Worm (Caenorhabditis elegans) whole organism, L3 larva: ENCODE measurements around the gene sbds-1.

Experiments used
- R02D3.7 ChIP-seq: fragments of 150-350 bp; optimal IDR thresholded peaks from 2 replicates; lab custom pipeline; 2014; ENCODE audit warnings: missing biosample characterization, missing genetic modification characterization
- ZK546.5 ChIP-seq: sonication (generic microtip); optimal IDR thresholded peaks from 2 replicates; lab custom pipeline; 2017; ENCODE audit warnings: missing biosample characterization, missing genetic modification characterization
- aly-2 ChIP-seq: fragments of 150-350 bp; optimal IDR thresholded peaks from 2 replicates; lab custom pipeline; 2014; ENCODE audit warnings: missing biosample characterization, missing genetic modification characterization
- ama-1 ChIP-seq: fragments of 150-350 bp; optimal IDR thresholded peaks from 2 replicates; lab custom pipeline; 2018
- ceh-16 ChIP-seq: sonication (generic microtip); optimal IDR thresholded peaks from 2 replicates; lab custom pipeline; 2017; ENCODE audit warnings: missing biosample characterization, missing genetic modification characterization
- ceh-28 ChIP-seq: fragments of 150-350 bp; optimal IDR thresholded peaks from 2 replicates; lab custom pipeline; 2014; ENCODE audit warnings: missing biosample characterization, missing genetic modification reagents, missing genetic modification characterization
- ceh-82 ChIP-seq: fragments of 150-350 bp; optimal IDR thresholded peaks from 2 replicates; lab custom pipeline; 2014; ENCODE audit warnings: missing biosample characterization, missing genetic modification characterization
- ceh-9 ChIP-seq: sonication (generic microtip); optimal IDR thresholded peaks from 2 replicates; lab custom pipeline; 2018; ENCODE audit warnings: missing biosample characterization, missing genetic modification characterization
- daf-12 ChIP-seq: fragments of 150-350 bp; optimal IDR thresholded peaks from 2 replicates; lab custom pipeline; 2014; ENCODE audit warnings: missing biosample characterization, missing genetic modification reagents, missing genetic modification characterization
- egl-27 ChIP-seq: sonication (generic microtip); optimal IDR thresholded peaks from 4 replicates; lab custom pipeline; 2017; ENCODE audit warnings: missing biosample characterization, missing genetic modification reagents, missing genetic modification characterization
- egl-5 ChIP-seq: fragments of 150-350 bp; optimal IDR thresholded peaks from 2 replicates; lab custom pipeline; 2017; ENCODE audit warnings: missing biosample characterization, missing genetic modification reagents, missing genetic modification characterization, inconsistent platforms
- elt-1 ChIP-seq: fragments of 150-350 bp; optimal IDR thresholded peaks from 2 replicates; lab custom pipeline; 2014; ENCODE audit warnings: missing biosample characterization, missing genetic modification characterization
- elt-2 ChIP-seq: sonication (generic microtip); optimal IDR thresholded peaks from 2 replicates; lab custom pipeline; 2016; ENCODE audit warnings: missing genetic modification reagents, mild to moderate bottlenecking, missing genetic modification characterization, missing compliant biosample characterization
- elt-3 ChIP-seq, 3 experiments: fragments of 150-350 bp in 1 of 3; sonication (generic microtip) in 2 of 3; optimal IDR thresholded peaks; 2 replicates in 2 of 3; 4 replicates in 1 of 3; lab custom pipeline; 2014 to 2017; ENCODE audit warnings: missing biosample characterization in 3 of 3, missing genetic modification characterization in 3 of 3
- eor-1 ChIP-seq, 2 experiments: fragments of 150-350 bp; optimal IDR thresholded peaks; 2 replicates each; lab custom pipeline; 2014 to 2018; ENCODE audit warnings: missing biosample characterization in 2 of 2, missing genetic modification characterization in 2 of 2
- fkh-10 ChIP-seq: sonication (generic microtip); optimal IDR thresholded peaks from 2 replicates; lab custom pipeline; 2017; ENCODE audit warnings: missing biosample characterization, missing genetic modification reagents, missing genetic modification characterization
- fkh-2 ChIP-seq: fragments of 150-350 bp; optimal IDR thresholded peaks from 2 replicates; lab custom pipeline; 2014; ENCODE audit warnings: missing biosample characterization, missing genetic modification reagents, missing genetic modification characterization
- fos-1 ChIP-seq: fragments of 150-350 bp; optimal IDR thresholded peaks from 2 replicates; lab custom pipeline; 2014; ENCODE audit warnings: missing biosample characterization, missing genetic modification characterization
- hmg-11 ChIP-seq: sonication (generic microtip); optimal IDR thresholded peaks from 2 replicates; lab custom pipeline; 2016; ENCODE audit warnings: missing genetic modification characterization, missing compliant biosample characterization
- jun-1 ChIP-seq: fragments of 150-350 bp; optimal IDR thresholded peaks from 2 replicates; lab custom pipeline; 2014; ENCODE audit warnings: missing biosample characterization, missing genetic modification reagents, missing genetic modification characterization
- lin-15B ChIP-seq: fragments of 150-350 bp; optimal IDR thresholded peaks from 2 replicates; lab custom pipeline; 2014; ENCODE audit warnings: missing biosample characterization, missing genetic modification characterization
- lsy-12 ChIP-seq: sonication (generic microtip); optimal IDR thresholded peaks from 2 replicates; lab custom pipeline; 2016; ENCODE audit warnings: mild to moderate bottlenecking, missing genetic modification characterization, missing compliant biosample characterization
- mdl-1 ChIP-seq: fragments of 150-350 bp; optimal IDR thresholded peaks from 2 replicates; lab custom pipeline; 2014; ENCODE audit warnings: missing biosample characterization, missing genetic modification characterization
- mml-1 ChIP-seq: fragments of 150-350 bp; sonication (generic microtip); optimal IDR thresholded peaks from 3 replicates; lab custom pipeline; 2014; ENCODE audit warnings: missing biosample characterization, missing genetic modification characterization
- nhr-23 ChIP-seq: fragments of 150-350 bp; optimal IDR thresholded peaks from 2 replicates; lab custom pipeline; 2014; ENCODE audit warnings: missing biosample characterization, missing genetic modification reagents, missing genetic modification characterization
- nhr-237 ChIP-seq: fragments of 150-350 bp; optimal IDR thresholded peaks from 2 replicates; lab custom pipeline; 2014; ENCODE audit warnings: missing biosample characterization, missing genetic modification characterization
- nhr-25 ChIP-seq: sonication (generic microtip); optimal IDR thresholded peaks from 2 replicates; lab custom pipeline; 2017; ENCODE audit warnings: missing biosample characterization, missing genetic modification characterization
- nhr-28 ChIP-seq: fragments of 150-350 bp; optimal IDR thresholded peaks from 2 replicates; lab custom pipeline; 2014; ENCODE audit warnings: missing biosample characterization, missing genetic modification characterization
- nhr-76 ChIP-seq: fragments of 150-350 bp; sonication (generic microtip); optimal IDR thresholded peaks from 5 replicates; lab custom pipeline; 2014; ENCODE audit warnings: missing biosample characterization, missing genetic modification characterization
- pha-4 ChIP-seq: fragments of 150-350 bp; optimal IDR thresholded peaks from 2 replicates; lab custom pipeline; 2014; ENCODE audit warnings: missing biosample characterization, missing genetic modification reagents, missing genetic modification characterization
- pqm-1 ChIP-seq: fragments of 150-350 bp; optimal IDR thresholded peaks from 2 replicates; lab custom pipeline; 2017; ENCODE audit warnings: missing biosample characterization, missing genetic modification characterization, inconsistent platforms
- sea-2 ChIP-seq: fragments of 150-350 bp; sonication (generic microtip); optimal IDR thresholded peaks from 4 replicates; lab custom pipeline; 2014; ENCODE audit warnings: missing biosample characterization, missing genetic modification reagents, missing genetic modification characterization
- snpc-4 ChIP-seq: fragments of 150-350 bp; optimal IDR thresholded peaks from 2 replicates; lab custom pipeline; 2014; ENCODE audit warnings: missing biosample characterization, missing genetic modification characterization
- tbx-2 ChIP-seq: sonication (generic microtip); optimal IDR thresholded peaks from 2 replicates; lab custom pipeline; 2016; ENCODE audit warnings: mild to moderate bottlenecking, missing genetic modification characterization, missing compliant biosample characterization
- unc-39 ChIP-seq: sonication (generic microtip); optimal IDR thresholded peaks from 4 replicates; lab custom pipeline; 2017; ENCODE audit warnings: missing biosample characterization, missing genetic modification characterization
- ztf-11 ChIP-seq: fragments of 150-350 bp; optimal IDR thresholded peaks from 2 replicates; lab custom pipeline; 2014; ENCODE audit warnings: missing biosample characterization, missing genetic modification characterization
- ztf-4 ChIP-seq: fragments of 150-350 bp; optimal IDR thresholded peaks from 2 replicates; lab custom pipeline; 2014; ENCODE audit warnings: missing biosample characterization, missing genetic modification characterization

sbds-1 gene

DNA sequence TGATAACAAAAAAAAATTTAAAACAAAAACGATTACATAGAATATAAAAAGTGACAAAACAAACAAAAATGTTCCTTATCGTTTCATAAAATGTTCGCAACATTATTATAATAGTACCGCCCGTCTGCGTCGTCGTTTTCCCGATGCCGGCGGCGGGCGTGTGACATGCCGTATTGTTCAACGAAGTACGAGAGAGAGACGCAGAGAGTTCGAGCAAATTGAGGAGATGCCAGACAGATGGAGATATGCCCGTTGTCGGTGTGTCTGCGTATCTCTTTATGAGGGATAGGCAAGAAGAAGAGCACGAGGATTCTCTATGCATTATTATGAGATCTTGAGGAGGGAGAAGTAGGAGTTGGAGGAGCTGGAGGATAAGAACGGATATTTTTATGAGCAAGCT, 14.5 kb downstream of the sbds-1 start (continued):
- TF ChIP-seq fos-1 (tag; lab: Kevin White, UChicago) (no peak), fkh-2 (no peak), sea-2 (GFP tag; lab: Kevin White, UChicago) (no peak), ztf-4 (tag; lab: Kevin White, UChicago) (no peak), egl-27 (tag; lab: Kevin White, UChicago) (peak; percentile 39), aly-2 (tag; lab: Kevin White, UChicago) (no peak)

DNA sequence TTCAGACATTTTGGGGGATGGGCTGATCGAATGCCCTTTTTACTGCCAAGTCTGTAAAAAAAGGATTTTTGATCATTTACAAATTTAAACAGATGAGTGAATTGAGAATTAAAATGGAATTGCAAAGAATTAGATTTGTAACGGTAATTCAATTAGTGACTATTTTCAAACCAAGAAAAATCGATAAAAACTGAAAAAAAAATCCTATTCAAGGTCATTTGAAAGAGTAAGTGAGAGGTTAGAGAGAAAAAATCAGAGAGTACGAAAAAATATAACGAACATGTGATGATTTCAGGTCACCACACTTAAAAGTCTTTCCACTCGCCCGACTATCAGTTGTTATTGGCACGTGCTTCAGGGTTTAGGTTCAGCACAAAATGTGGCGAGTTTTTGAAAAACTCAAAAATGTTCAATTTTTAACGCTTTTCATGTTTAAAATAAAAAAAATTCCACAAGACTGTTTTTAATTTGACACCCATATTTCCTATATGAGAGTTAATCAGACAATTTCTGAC, 18.0 kb downstream of the sbds-1 start, which contains the start of gene T19C3.4:
T19C3.4 (minus strand) TSS at position 51 of the 515 bp plus-strand sequence.
- TF ChIP-seq pha-4 (tag; lab: Kevin White, UChicago) (peak; percentile 23), ceh-82 (tag; lab: Kevin White, UChicago) (no peak), elt-2 (tag; lab: Kevin White, UChicago) (peak; percentile 53), pqm-1 (tag; lab: Kevin White, UChicago) (peak; percentile 41), egl-5 (tag; lab: Kevin White, UChicago) (no peak)

DNA sequence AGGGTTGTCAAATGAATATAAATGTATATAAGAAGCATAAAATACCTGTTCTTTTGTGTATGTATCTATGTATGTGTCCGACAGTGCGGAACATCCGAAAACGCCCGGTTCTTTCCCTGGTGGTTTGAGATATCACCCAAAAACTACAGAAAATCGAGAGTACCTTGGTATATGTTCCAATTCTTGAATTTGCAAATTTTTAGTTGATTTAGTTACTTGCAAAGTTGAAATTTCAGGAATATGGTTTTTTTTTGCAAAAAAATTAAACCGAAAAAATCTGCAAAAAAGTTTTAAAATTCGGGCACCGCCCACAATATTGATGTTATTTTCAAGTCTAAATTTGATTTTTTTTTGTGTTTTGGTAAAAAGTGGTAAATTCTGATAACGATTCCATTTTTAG, 20.8 kb downstream of the sbds-1 start, which contains the start of gene T19C3.2:
T19C3.2 (minus strand) TSS at position 101 of the 400 bp plus-strand sequence.
- no peak for TF ChIP-seq nhr-76
- no peak for TF ChIP-seq fkh-2
- no peak for TF ChIP-seq nhr-28 (tag; lab: Kevin White, UChicago)
- no peak for TF ChIP-seq pqm-1 (tag; lab: Kevin White, UChicago)
- no peak for TF ChIP-seq fkh-10
- TF ChIP-seq snpc-4 (tag; lab: Kevin White, UChicago) = no peak
- TF ChIP-seq daf-12 (tag; lab: Kevin White, UChicago) = no peak
- no peak for TF ChIP-seq ceh-82 (tag; lab: Kevin White, UChicago)
- TF ChIP-seq mml-1 (tag; lab: Kevin White, UChicago) = no peak
- no peak for TF ChIP-seq ztf-4 (tag; lab: Kevin White, UChicago)
- no peak for TF ChIP-seq tbx-2 (tag; lab: Kevin White, UChicago)
- TF ChIP-seq eor-1 (tag; optimal IDR thresholded peaks at IDR 0.05; lab: Kevin White, UChicago) = no peak
- no peak for TF ChIP-seq nhr-23 (tag; lab: Kevin White, UChicago)
- TF ChIP-seq ceh-9 = no peak
- TF ChIP-seq unc-39 = no peak
- TF ChIP-seq elt-3 (tag; optimal IDR thresholded peaks at IDR 0.05; lab: Kevin White, UChicago) = no peak
- TF ChIP-seq mdl-1 (tag; lab: Kevin White, UChicago) = no peak
- no peak for TF ChIP-seq egl-27 (tag; lab: Kevin White, UChicago)
- TF ChIP-seq nhr-25 (tag; lab: Kevin White, UChicago) = no peak
- no peak for TF ChIP-seq lsy-12 (tag; lab: Kevin White, UChicago)
- TF ChIP-seq, all 47 proteins: peak for 0

DNA sequence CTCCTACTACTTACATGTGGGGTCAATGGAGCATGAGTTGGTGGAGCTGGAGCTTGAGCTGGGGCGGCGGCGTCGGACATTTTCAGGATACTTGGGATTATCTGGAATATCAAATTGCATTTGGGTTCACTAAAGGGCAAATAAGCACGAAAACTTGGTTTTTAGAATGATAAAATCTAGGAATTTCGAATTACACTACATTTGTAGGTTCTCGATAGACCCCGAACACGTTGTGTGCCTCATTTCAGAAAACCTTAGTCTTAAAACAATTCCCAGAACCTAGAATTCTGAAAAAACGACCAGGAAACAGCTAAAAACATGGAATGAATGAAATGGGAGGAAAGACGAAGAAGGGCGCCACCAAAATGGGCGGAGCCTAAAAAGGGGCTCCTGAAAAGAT, 23.8 kb downstream of the sbds-1 start, which contains the start of gene T19C3.3:
T19C3.3 (minus strand) TSS at position 101 of the 400 bp plus-strand sequence.
- no peak for TF ChIP-seq lsy-12 (tag; lab: Kevin White, UChicago)
- TF ChIP-seq fkh-2 = no peak
- no peak for TF ChIP-seq ZK546.5 (tag; lab: Kevin White, UChicago)
- no peak for TF ChIP-seq jun-1 (tag; lab: Kevin White, UChicago)
- no peak for TF ChIP-seq pqm-1 (tag; lab: Kevin White, UChicago)
- TF ChIP-seq ama-1 = no peak
- no peak for TF ChIP-seq ztf-11
- TF ChIP-seq eor-1 (tag; optimal IDR thresholded peaks at IDR 0.05; lab: Kevin White, UChicago) = no peak
- no peak for TF ChIP-seq R02D3.7 (tag; lab: Kevin White, UChicago)

DNA sequence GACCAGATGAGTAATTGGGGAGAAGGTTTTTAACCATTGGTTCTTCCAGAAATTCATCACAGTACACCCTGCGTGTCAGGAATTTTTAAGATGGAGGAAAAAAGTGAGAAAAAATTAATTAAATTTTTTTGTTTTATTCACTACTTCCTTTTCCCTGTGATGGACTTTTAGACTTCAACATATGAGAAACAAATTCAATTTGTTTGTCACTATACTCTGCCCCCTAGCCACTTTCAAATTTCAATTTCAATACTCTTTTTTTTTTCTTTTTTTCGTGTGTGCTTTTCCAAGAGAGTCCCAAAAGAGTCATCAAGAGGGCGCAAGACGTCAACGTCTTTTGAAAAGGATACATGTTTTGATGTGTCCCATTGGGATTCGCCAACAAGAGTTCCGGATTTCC, 25.5 kb downstream of the sbds-1 start:
- TF ChIP-seq nhr-237 (tag; lab: Kevin White, UChicago) (no peak), hmg-11 (no peak), pha-4 (tag; lab: Kevin White, UChicago) (no peak), fkh-10 (no peak), ceh-16 (tag; lab: Kevin White, UChicago) (no peak), aly-2 (tag; lab: Kevin White, UChicago) (no peak), R02D3.7 (tag; lab: Kevin White, UChicago) (no peak), nhr-76 (no peak), jun-1 (tag; lab: Kevin White, UChicago) (no peak), lin-15B (tag; lab: Kevin White, UChicago) (no peak), ceh-28 (tag; lab: Kevin White, UChicago) (no peak), fkh-2 (no peak), ama-1 (no peak), elt-1 (no peak)
